Worm (Caenorhabditis elegans) whole organism, L1 larva: ENCODE results near the gene clec-88.

Experiments used
- jun-1 ChIP-seq: fragments of 150-350 bp; optimal IDR thresholded peaks from 2 replicates; lab custom pipeline; 2014; ENCODE audit warnings: missing biosample characterization, missing genetic modification reagents, missing genetic modification characterization
- lin-13 ChIP-seq: fragments of 150-350 bp; optimal IDR thresholded peaks from 2 replicates; lab custom pipeline; 2014; ENCODE audit warnings: missing biosample characterization, missing genetic modification reagents, missing genetic modification characterization
- nhr-12 ChIP-seq: sonication (generic microtip); optimal IDR thresholded peaks from 2 replicates; lab custom pipeline; 2017; ENCODE audit warnings: missing biosample characterization, missing genetic modification characterization
- nhr-20 ChIP-seq: sonication (generic microtip); optimal IDR thresholded peaks from 2 replicates; lab custom pipeline; 2016; ENCODE audit warnings: mild to moderate bottlenecking, missing genetic modification characterization, missing compliant biosample characterization
- nhr-76 ChIP-seq: sonication (generic microtip); optimal IDR thresholded peaks from 2 replicates; lab custom pipeline; 2017; ENCODE audit warnings: missing biosample characterization, missing genetic modification characterization
- zip-4 ChIP-seq: fragments of 200-800 bp; sonication (Bioruptor generic); optimal IDR thresholded peaks from 2 replicates; lab custom pipeline; 2018; ENCODE audit warnings: mild to moderate bottlenecking, missing genetic modification characterization, moderate library complexity, missing compliant biosample characterization
- ztf-11 ChIP-seq, 2 experiments: sonication (generic microtip); optimal IDR thresholded peaks; 2 replicates each; lab custom pipeline; 2016 to 2017; ENCODE audit warnings: missing genetic modification characterization in 2 of 2, missing biosample characterization in 1 of 2, missing compliant biosample characterization in 1 of 2

- no peak for TF ChIP-seq jun-1 (tag; lab: Kevin White, UChicago)
- TF ChIP-seq lin-13: no peak
- no peak for TF ChIP-seq ztf-11 (tag; optimal IDR thresholded peaks at IDR 0.05; lab: Kevin White, UChicago)
- TF ChIP-seq nhr-76 (tag; lab: Kevin White, UChicago): no peak
- peak; percentile 9 for TF ChIP-seq nhr-20 (tag; lab: Kevin White, UChicago)
- no peak for TF ChIP-seq nhr-12 (tag; lab: Kevin White, UChicago)
- TF ChIP-seq zip-4: no peak
These were observed 23.1 kb upstream of the clec-88 start for ce11 chrII:6342455-6342854.
